Fruit fly (Drosophila melanogaster) whole organism, embryonic: ENCODE data around the gene Kdm2.

Source experiments
- Atf-2 ChIP-seq: fragments of 200-800 bp; sonication (Bioruptor generic); optimal IDR thresholded peaks from 2 replicates; lab custom pipeline; 2016; ENCODE audit warnings: missing biosample characterization, missing genetic modification characterization
- CG10431 ChIP-seq: fragments of 200-800 bp; sonication (Bioruptor generic); optimal IDR thresholded peaks from 3 replicates; lab custom pipeline; 2018; ENCODE audit warnings: missing biosample characterization, mild to moderate bottlenecking, missing genetic modification characterization
- CG10959 ChIP-seq: fragments of 200-800 bp; sonication (Bioruptor generic); IDR thresholded peaks from 2 replicates; pipeline ENCODE4 v1.3.6; 2022; ENCODE audit warnings: missing biosample characterization, missing genetic modification characterization
- CG11398 ChIP-seq: fragments of 200-800 bp; sonication (Bioruptor generic); optimal IDR thresholded peaks from 2 replicates; lab custom pipeline; 2016; ENCODE audit warnings: missing biosample characterization, missing genetic modification characterization
- CG12769 ChIP-seq: fragments of 200-800 bp; sonication (Bioruptor generic); optimal IDR thresholded peaks from 2 replicates; lab custom pipeline; 2019; ENCODE audit warnings: missing biosample characterization, mild to moderate bottlenecking, missing genetic modification characterization, moderate library complexity
- CG1603 ChIP-seq: fragments of 200-800 bp; sonication (Bioruptor generic); optimal IDR thresholded peaks from 2 replicates; lab custom pipeline; 2019; ENCODE audit warnings: missing biosample characterization, mild to moderate bottlenecking, missing genetic modification characterization, moderate library complexity
- CG16779 ChIP-seq: fragments of 200-800 bp; sonication (Bioruptor generic); IDR thresholded peaks from 2 replicates; pipeline ENCODE4 v1.3.6; 2022; ENCODE audit warnings: missing biosample characterization, missing genetic modification characterization
- CG17328 ChIP-seq: fragments of 200-800 bp; sonication (Bioruptor generic); IDR thresholded peaks from 2 replicates; pipeline ENCODE4 v1.3.6; 2022; ENCODE audit warnings: missing biosample characterization, missing genetic modification characterization
- CG1792 ChIP-seq: fragments of 200-800 bp; sonication (Bioruptor generic); optimal IDR thresholded peaks from 2 replicates; lab custom pipeline; 2016; ENCODE audit warnings: missing biosample characterization, missing genetic modification characterization
- CG2129 ChIP-seq: fragments of 200-800 bp; sonication (Bioruptor generic); IDR thresholded peaks from 2 replicates; pipeline ENCODE4 v1.3.6; 2022; ENCODE audit warnings: missing biosample characterization, missing genetic modification characterization; ENCODE audit not compliant: partially characterized antibody
- CG33557 ChIP-seq: fragments of 200-800 bp; sonication (Bioruptor generic); optimal IDR thresholded peaks from 2 replicates; lab custom pipeline; 2019; ENCODE audit warnings: missing biosample characterization, mild to moderate bottlenecking, missing genetic modification characterization, moderate library complexity
- CG42726 ChIP-seq: fragments of 200-800 bp; sonication (Bioruptor generic); IDR thresholded peaks from 2 replicates; pipeline ENCODE4 v1.3.6; 2022; ENCODE audit warnings: missing biosample characterization, missing genetic modification characterization; ENCODE audit not compliant: partially characterized antibody
- CG43689 ChIP-seq: fragments of 200-800 bp; sonication (Bioruptor generic); IDR thresholded peaks from 2 replicates; pipeline ENCODE4 v1.3.6; 2022; ENCODE audit warnings: missing biosample characterization, missing genetic modification characterization
- CG6175 ChIP-seq: fragments of 200-800 bp; sonication (Bioruptor generic); IDR thresholded peaks from 3 replicates; pipeline ENCODE4 v1.3.6; 2022; ENCODE audit warnings: missing biosample characterization, missing genetic modification characterization
- CG6254 ChIP-seq: fragments of 200-800 bp; sonication (Bioruptor generic); optimal IDR thresholded peaks from 3 replicates; lab custom pipeline; 2017; ENCODE audit warnings: mild to moderate bottlenecking, missing biosample characterization, missing genetic modification reagents, missing genetic modification characterization
- CG7556 ChIP-seq: fragments of 200-800 bp; sonication (Bioruptor generic); optimal IDR thresholded peaks from 2 replicates; lab custom pipeline; 2017; ENCODE audit warnings: missing biosample characterization, mild to moderate bottlenecking, missing genetic modification characterization
- CG9727 ChIP-seq: fragments of 200-800 bp; sonication (Bioruptor generic); optimal IDR thresholded peaks from 3 replicates; lab custom pipeline; 2017; ENCODE audit warnings: missing biosample characterization, mild to moderate bottlenecking, missing genetic modification characterization
- D19B ChIP-seq: fragments of 200-800 bp; sonication (Bioruptor generic); optimal IDR thresholded peaks from 2 replicates; lab custom pipeline; 2017; ENCODE audit warnings: missing biosample characterization, mild to moderate bottlenecking, missing genetic modification characterization
- Dbx ChIP-seq: fragments of 200-800 bp; sonication (Bioruptor generic); IDR thresholded peaks from 3 replicates; pipeline ENCODE4 v1.3.6; 2022; ENCODE audit warnings: missing biosample characterization, missing genetic modification characterization
- Dip3 ChIP-seq: fragments of 200-800 bp; sonication (Bioruptor generic); optimal IDR thresholded peaks from 3 replicates; lab custom pipeline; 2016; ENCODE audit warnings: missing biosample characterization, missing genetic modification characterization
- ERR ChIP-seq: fragments of 200-800 bp; sonication (Bioruptor generic); optimal IDR thresholded peaks from 2 replicates; lab custom pipeline; 2016; ENCODE audit warnings: missing biosample characterization, missing genetic modification characterization
- Fer2 ChIP-seq: fragments of 200-800 bp; sonication (Bioruptor generic); optimal IDR thresholded peaks from 2 replicates; lab custom pipeline; 2018; ENCODE audit warnings: missing biosample characterization, mild to moderate bottlenecking, missing genetic modification characterization, moderate library complexity
- HLH54F ChIP-seq: fragments of 200-800 bp; sonication (Bioruptor generic); optimal IDR thresholded peaks from 3 replicates; lab custom pipeline; 2016; ENCODE audit warnings: missing biosample characterization, missing genetic modification characterization
- Hand ChIP-seq: fragments of 200-800 bp; sonication (Bioruptor generic); optimal IDR thresholded peaks from 2 replicates; lab custom pipeline; 2017; ENCODE audit warnings: mild to moderate bottlenecking, missing biosample characterization, missing genetic modification reagents, missing genetic modification characterization
- Hmr ChIP-seq: fragments of 200-800 bp; sonication (Bioruptor generic); optimal IDR thresholded peaks from 3 replicates; lab custom pipeline; 2017; ENCODE audit warnings: mild to moderate bottlenecking, missing biosample characterization, missing genetic modification reagents, missing genetic modification characterization
- Pdp1 ChIP-seq, 2 experiments: fragments of 200-800 bp; sonication (Bioruptor generic); optimal IDR thresholded peaks; 3 replicates each; lab custom pipeline; 2016; ENCODE audit warnings: missing biosample characterization in 2 of 2, missing genetic modification characterization in 2 of 2, mild to moderate bottlenecking in 1 of 2, moderate library complexity in 1 of 2
- Scr ChIP-seq: fragments of 200-800 bp; sonication (Bioruptor generic); IDR thresholded peaks from 2 replicates; pipeline ENCODE4 v1.3.6; 2022; ENCODE audit warnings: missing biosample characterization, missing genetic modification characterization; ENCODE audit not compliant: partially characterized antibody
- br ChIP-seq: fragments of >200 bp; optimal IDR thresholded peaks from 2 replicates; lab custom pipeline; 2017
- cas ChIP-seq: fragments of 200-800 bp; sonication (Bioruptor generic); IDR thresholded peaks from 2 replicates; pipeline ENCODE4 v1.3.6; 2022; ENCODE audit warnings: missing biosample characterization, missing genetic modification characterization
- cato ChIP-seq: fragments of 200-800 bp; sonication (Bioruptor generic); optimal IDR thresholded peaks from 2 replicates; lab custom pipeline; 2016; ENCODE audit warnings: missing biosample characterization, missing genetic modification characterization, borderline replicate concordance
- cg ChIP-seq: fragments of 200-800 bp; sonication (Bioruptor generic); optimal IDR thresholded peaks from 3 replicates; lab custom pipeline; 2019; ENCODE audit warnings: missing biosample characterization, mild to moderate bottlenecking, missing genetic modification characterization, moderate library complexity
- ci ChIP-seq: fragments of 200-800 bp; sonication (Bioruptor generic); IDR thresholded peaks from 3 replicates; pipeline ENCODE4 v1.3.6; 2022; ENCODE audit warnings: missing biosample characterization, missing genetic modification characterization
- crc ChIP-seq: fragments of 200-800 bp; sonication (Bioruptor generic); optimal IDR thresholded peaks from 2 replicates; lab custom pipeline; 2016; ENCODE audit warnings: missing biosample characterization, missing genetic modification characterization
- croc ChIP-seq: fragments of 200-800 bp; sonication (Bioruptor generic); conservative IDR thresholded peaks from 3 replicates; pipeline ENCODE4 v1.3.6; 2022; ENCODE audit warnings: missing biosample characterization, missing genetic modification characterization
- dmrt99B ChIP-seq: fragments of 200-800 bp; sonication (Bioruptor generic); optimal IDR thresholded peaks from 2 replicates; lab custom pipeline; 2018; ENCODE audit warnings: missing biosample characterization, mild to moderate bottlenecking, missing genetic modification characterization, moderate library complexity
- eyg ChIP-seq: fragments of 200-800 bp; sonication (Bioruptor generic); optimal IDR thresholded peaks from 3 replicates; lab custom pipeline; 2016; ENCODE audit warnings: missing biosample characterization, missing genetic modification characterization
- fd96Cb ChIP-seq: fragments of 200-800 bp; sonication (Bioruptor generic); optimal IDR thresholded peaks from 2 replicates; lab custom pipeline; 2018; ENCODE audit warnings: missing biosample characterization, mild to moderate bottlenecking, missing genetic modification characterization, moderate library complexity
- ftz-f1 ChIP-seq: fragments of 200-800 bp; sonication (Bioruptor generic); optimal IDR thresholded peaks from 2 replicates; lab custom pipeline; 2016; ENCODE audit warnings: missing biosample characterization, missing genetic modification characterization
- gsb-n ChIP-seq: fragments of 200-800 bp; sonication (Bioruptor generic); optimal IDR thresholded peaks from 3 replicates; lab custom pipeline; 2018; ENCODE audit warnings: missing biosample characterization, mild to moderate bottlenecking, missing genetic modification characterization
- insv ChIP-seq, 2 experiments: fragments of 200-800 bp; sonication (Bioruptor generic); optimal IDR thresholded peaks; 3 replicates each; lab custom pipeline; 2016 to 2018; ENCODE audit warnings: missing biosample characterization in 2 of 2, missing genetic modification characterization in 2 of 2
- lov ChIP-seq, 2 experiments: fragments of 200-800 bp in 1 of 2; fragments of >200 bp in 1 of 2; sonication (Bioruptor generic) in 1 of 2; IDR thresholded peaks in 1 of 2; optimal IDR thresholded peaks in 1 of 2; 2 replicates in 1 of 2; 3 replicates in 1 of 2; pipeline versions ENCODE4 v1.3.6 to Lab custom; 2017 to 2022; ENCODE audit warnings: missing biosample characterization in 1 of 2, missing genetic modification characterization in 1 of 2
- odd ChIP-seq: fragments of 200-800 bp; sonication (Bioruptor generic); optimal IDR thresholded peaks from 2 replicates; lab custom pipeline; 2017; ENCODE audit warnings: missing biosample characterization, mild to moderate bottlenecking, missing genetic modification characterization
- pb ChIP-seq: fragments of 200-800 bp; sonication (Bioruptor generic); optimal IDR thresholded peaks from 3 replicates; lab custom pipeline; 2016; ENCODE audit warnings: missing biosample characterization, missing genetic modification characterization
- pum ChIP-seq: fragments of 200-800 bp; sonication (Bioruptor generic); optimal IDR thresholded peaks from 2 replicates; lab custom pipeline; 2016; ENCODE audit warnings: missing biosample characterization, missing genetic modification characterization
- ranshi ChIP-seq: fragments of 200-800 bp; sonication (Bioruptor generic); IDR thresholded peaks from 2 replicates; pipeline ENCODE4 v1.3.6; 2022; ENCODE audit warnings: missing biosample characterization, missing genetic modification characterization
- rib ChIP-seq: fragments of 200-800 bp; sonication (Bioruptor generic); IDR thresholded peaks from 2 replicates; pipeline ENCODE4 v1.3.6; 2022; ENCODE audit warnings: missing biosample characterization, missing genetic modification characterization
- tin ChIP-seq: fragments of 200-800 bp; sonication (Bioruptor generic); optimal IDR thresholded peaks from 3 replicates; lab custom pipeline; 2016; ENCODE audit warnings: missing biosample characterization, missing genetic modification characterization
- trem ChIP-seq: fragments of 200-800 bp; optimal IDR thresholded peaks from 3 replicates; lab custom pipeline; 2019; ENCODE audit warnings: missing biosample characterization, mild to moderate bottlenecking, missing genetic modification characterization, moderate library complexity
- ttk ChIP-seq: fragments of 200-800 bp; sonication (Bioruptor generic); IDR thresholded peaks from 2 replicates; pipeline ENCODE4 v2.1.2; 2022; ENCODE audit warnings: missing biosample characterization, missing genetic modification characterization
- unpg ChIP-seq: fragments of 200-800 bp; sonication (Bioruptor generic); optimal IDR thresholded peaks from 3 replicates; lab custom pipeline; 2018; ENCODE audit warnings: missing biosample characterization, mild to moderate bottlenecking, missing genetic modification characterization, moderate library complexity

The Kdm2 gene

DNA sequence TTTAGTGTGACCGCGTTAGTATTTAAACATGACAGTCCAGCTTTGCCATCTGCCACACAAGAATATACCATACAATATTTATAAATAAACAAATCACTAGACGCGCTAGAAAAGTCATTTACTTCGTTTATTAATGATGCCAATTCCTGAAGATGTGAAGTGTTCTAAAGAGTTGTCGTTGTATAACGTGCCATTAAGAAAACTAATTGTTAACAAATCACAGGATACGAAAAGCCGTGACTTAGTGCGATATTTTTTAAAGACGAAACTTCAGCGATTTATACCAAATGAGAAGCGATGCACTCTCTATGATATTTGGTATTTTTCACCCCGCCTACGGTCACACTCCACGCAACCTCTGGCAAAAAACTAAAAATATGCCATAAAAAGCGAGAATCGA is 12.8 kb upstream of the Kdm2 start, which contains the start of gene neur (continued):
- TF ChIP-seq pum (GFP tag; lab: Kevin White, UChicago), result no peak
- peak; percentile 17 for TF ChIP-seq HLH54F (GFP tag; lab: Kevin White, UChicago)
- no peak for TF ChIP-seq Fer2 (tag; lab: Kevin White, UChicago)
- peak; percentile 31 for TF ChIP-seq gsb-n (tag; lab: Kevin White, UChicago)
- peak in 1 of 2 experiments; percentile 47 for TF ChIP-seq Pdp1 (GFP tag; optimal IDR thresholded peaks at IDR 0.05; lab: Kevin White, UChicago)
- TF ChIP-seq Hand (GFP tag; lab: Kevin White, UChicago), result no peak
- TF ChIP-seq CG12769 (tag; lab: Kevin White, UChicago), result no peak
- no peak for TF ChIP-seq ftz-f1 (GFP tag; lab: Kevin White, UChicago)
- TF ChIP-seq CG16779 (GFP tag; lab: Robert Waterston, UW), result no peak
- TF ChIP-seq pb (GFP tag; lab: Kevin White, UChicago), result no peak
- TF ChIP-seq eyg (GFP tag; lab: Kevin White, UChicago), result no peak
- no peak for TF ChIP-seq CG10959 (GFP tag; lab: Robert Waterston, UW)
- no peak for TF ChIP-seq CG10431 (GFP tag; lab: Kevin White, UChicago)
- 0 out of 3 replicates have a peak, but pooled peaks have one; percentile 17 for TF ChIP-seq Dbx
- peak; percentile 29 for TF ChIP-seq CG1603
- TF ChIP-seq odd, result no peak
- TF ChIP-seq CG43689, result no peak
- 0 out of 2 replicates have a peak, but pooled peaks have one; percentile 35 for TF ChIP-seq CG42726
- peak; percentile 78 for TF ChIP-seq Scr (GFP tag; lab: Robert Waterston, UW)
- no peak for TF ChIP-seq rib (GFP tag; lab: Robert Waterston, UW)
- no peak for TF ChIP-seq fd96Cb
- no peak for TF ChIP-seq cato (GFP tag; lab: Kevin White, UChicago)
- no peak for TF ChIP-seq Atf-2 (GFP tag; lab: Kevin White, UChicago)
- peak in 1 of 2 experiments; percentile 22 for TF ChIP-seq insv (GFP tag; optimal IDR thresholded peaks at IDR 0.05; lab: Kevin White, UChicago)
- no peak for TF ChIP-seq CG6254 (GFP tag; lab: Kevin White, UChicago)
- peak; percentile 25 for TF ChIP-seq CG33557
- no peak for TF ChIP-seq D19B (GFP tag; lab: Kevin White, UChicago)
- TF ChIP-seq CG9727 (GFP tag; lab: Kevin White, UChicago), result peak; percentile 69
- peak; percentile 81 for TF ChIP-seq trem (tag; lab: Kevin White, UChicago)
- no peak for TF ChIP-seq ranshi (GFP tag; lab: Robert Waterston, UW)
- no peak for TF ChIP-seq cg (GFP tag; lab: Kevin White, UChicago)
- no peak for TF ChIP-seq CG1792 (GFP tag; lab: Kevin White, UChicago)
- no peak for TF ChIP-seq Dip3 (GFP tag; lab: Kevin White, UChicago)
- no peak for TF ChIP-seq lov (optimal IDR thresholded peaks at IDR 0.05; lab: Kevin White, UChicago)
- no peak for TF ChIP-seq lov (GFP tag; IDR thresholded peaks at IDR 0.05; lab: Robert Waterston, UW)
- no peak for TF ChIP-seq CG11398 (GFP tag; lab: Kevin White, UChicago)
- TF ChIP-seq tin, result no peak
- no peak for TF ChIP-seq CG7556 (GFP tag; lab: Kevin White, UChicago)
- TF ChIP-seq CG17328, result no peak
- no peak for TF ChIP-seq ERR
- no peak for TF ChIP-seq ttk (GFP tag; lab: Robert Waterston, UW)
- TF ChIP-seq CG6175 (GFP tag; lab: Robert Waterston, UW), result no peak
- TF ChIP-seq CG2129, result peak; percentile 36
- peak; percentile 73 for TF ChIP-seq Hmr (GFP tag; lab: Kevin White, UChicago)
- peak; percentile 46; the same call in 1 of the 3 replicates for TF ChIP-seq ci (GFP tag; lab: Robert Waterston, UW)
- TF ChIP-seq cas, result no peak
- TF ChIP-seq dmrt99B (tag; lab: Kevin White, UChicago), result no peak
- TF ChIP-seq br (lab: Kevin White, UChicago), result no peak
- no peak for TF ChIP-seq croc (GFP tag; lab: Robert Waterston, UW)
- no peak for TF ChIP-seq unpg
- TF ChIP-seq crc (GFP tag; lab: Kevin White, UChicago), result no peak
